Worm (Caenorhabditis elegans) whole organism, L2 larva: Measurements from ENCODE around the gene tag-65.

Source experiments
- Y55F3AM.14 ChIP-seq: fragments of 200-800 bp; sonication (Bioruptor generic); optimal IDR thresholded peaks from 2 replicates; lab custom pipeline; 2018; ENCODE audit warnings: mild to moderate bottlenecking, missing genetic modification characterization, missing compliant biosample characterization
- ZK546.5 ChIP-seq: sonication (generic microtip); optimal IDR thresholded peaks from 2 replicates; lab custom pipeline; 2017; ENCODE audit warnings: missing biosample characterization, missing genetic modification characterization
- alr-1 ChIP-seq: fragments of 150-350 bp; optimal IDR thresholded peaks from 2 replicates; lab custom pipeline; 2014; ENCODE audit warnings: missing biosample characterization, missing genetic modification characterization
- aly-2 ChIP-seq: fragments of 150-350 bp; optimal IDR thresholded peaks from 2 replicates; lab custom pipeline; 2014; ENCODE audit warnings: missing biosample characterization, missing genetic modification characterization
- blmp-1 ChIP-seq: sonication (generic microtip); optimal IDR thresholded peaks from 2 replicates; lab custom pipeline; 2017; ENCODE audit warnings: missing genetic modification characterization, mild to moderate bottlenecking, missing compliant biosample characterization, antibody characterized with exemption, moderate library complexity; ENCODE audit not compliant: insufficient read depth
- ceh-16 ChIP-seq: fragments of 150-350 bp; optimal IDR thresholded peaks from 2 replicates; lab custom pipeline; 2014; ENCODE audit warnings: missing biosample characterization, missing genetic modification characterization
- ceh-82 ChIP-seq: fragments of 150-350 bp; optimal IDR thresholded peaks from 2 replicates; lab custom pipeline; 2014; ENCODE audit warnings: missing biosample characterization, missing genetic modification characterization
- egl-27 ChIP-seq: sonication (generic microtip); optimal IDR thresholded peaks from 3 replicates; lab custom pipeline; 2017; ENCODE audit warnings: missing biosample characterization, missing genetic modification reagents, missing genetic modification characterization
- elt-1 ChIP-seq: fragments of 150-350 bp; optimal IDR thresholded peaks from 2 replicates; lab custom pipeline; 2014; ENCODE audit warnings: missing biosample characterization, missing genetic modification characterization
- elt-3 ChIP-seq: sonication (generic microtip); optimal IDR thresholded peaks from 2 replicates; lab custom pipeline; 2017; ENCODE audit warnings: missing biosample characterization, missing genetic modification characterization
- fos-1 ChIP-seq: fragments of 150-350 bp; optimal IDR thresholded peaks from 2 replicates; lab custom pipeline; 2014; ENCODE audit warnings: missing biosample characterization, missing genetic modification characterization
- gmeb-1 ChIP-seq: fragments of 150-350 bp; optimal IDR thresholded peaks from 2 replicates; lab custom pipeline; 2014; ENCODE audit warnings: missing biosample characterization, missing genetic modification characterization
- lin-11 ChIP-seq: fragments of 150-350 bp; sonication (generic microtip); optimal IDR thresholded peaks from 2 replicates; lab custom pipeline; 2014; ENCODE audit warnings: missing biosample characterization, missing genetic modification characterization, inconsistent platforms, mixed read lengths
- lin-39 ChIP-seq: fragments of 150-350 bp; optimal IDR thresholded peaks from 2 replicates; lab custom pipeline; 2014; ENCODE audit warnings: missing biosample characterization, missing genetic modification reagents, missing genetic modification characterization
- lsy-2 ChIP-seq, 2 experiments: fragments of 150-350 bp in 1 of 2; sonication (generic microtip) in 1 of 2; optimal IDR thresholded peaks; 2 replicates each; lab custom pipeline; 2014 to 2017; ENCODE audit warnings: missing biosample characterization in 2 of 2, missing genetic modification characterization in 2 of 2
- mab-5 ChIP-seq: fragments of 150-350 bp; optimal IDR thresholded peaks from 2 replicates; lab custom pipeline; 2014; ENCODE audit warnings: missing biosample characterization, missing genetic modification characterization
- mbf-1 ChIP-seq: sonication (generic microtip); optimal IDR thresholded peaks from 2 replicates; lab custom pipeline; 2017; ENCODE audit warnings: missing biosample characterization, missing genetic modification characterization
- mdl-1 ChIP-seq, 2 experiments: fragments of 150-350 bp in 1 of 2; sonication (generic microtip) in 1 of 2; optimal IDR thresholded peaks; 2 replicates each; lab custom pipeline; 2017; ENCODE audit warnings: missing biosample characterization in 2 of 2, missing genetic modification characterization in 2 of 2
- nhr-11 ChIP-seq: fragments of 150-350 bp; optimal IDR thresholded peaks from 2 replicates; lab custom pipeline; 2014; ENCODE audit warnings: missing biosample characterization, missing genetic modification characterization
- nhr-12 ChIP-seq: fragments of 150-350 bp; optimal IDR thresholded peaks from 2 replicates; lab custom pipeline; 2014; ENCODE audit warnings: missing biosample characterization, missing genetic modification characterization
- nhr-129 ChIP-seq: fragments of 150-350 bp; optimal IDR thresholded peaks from 2 replicates; lab custom pipeline; 2014; ENCODE audit warnings: missing biosample characterization, missing genetic modification characterization
- nhr-21 ChIP-seq: fragments of 150-350 bp; optimal IDR thresholded peaks from 2 replicates; lab custom pipeline; 2014; ENCODE audit warnings: missing biosample characterization, missing genetic modification characterization
- nhr-23 ChIP-seq: fragments of 150-350 bp; optimal IDR thresholded peaks from 2 replicates; lab custom pipeline; 2014; ENCODE audit warnings: missing biosample characterization, missing genetic modification reagents, missing genetic modification characterization
- nhr-237 ChIP-seq: fragments of 150-350 bp; optimal IDR thresholded peaks from 2 replicates; lab custom pipeline; 2014; ENCODE audit warnings: missing biosample characterization, missing genetic modification characterization
- nhr-25 ChIP-seq: fragments of 150-350 bp; sonication (generic microtip); optimal IDR thresholded peaks from 3 replicates; lab custom pipeline; 2014; ENCODE audit warnings: missing biosample characterization, missing genetic modification characterization
- nhr-6 ChIP-seq: fragments of 150-350 bp; optimal IDR thresholded peaks from 2 replicates; lab custom pipeline; 2014; ENCODE audit warnings: missing biosample characterization, missing genetic modification characterization
- sem-4 ChIP-seq: fragments of 150-350 bp; optimal IDR thresholded peaks from 2 replicates; lab custom pipeline; 2014; ENCODE audit warnings: missing biosample characterization, missing genetic modification reagents, missing genetic modification characterization
- skn-1 ChIP-seq: sonication (generic microtip); optimal IDR thresholded peaks from 2 replicates; lab custom pipeline; 2017; ENCODE audit warnings: missing biosample characterization, missing genetic modification characterization
- sma-3 ChIP-seq: sonication (generic microtip); optimal IDR thresholded peaks from 2 replicates; lab custom pipeline; 2016; ENCODE audit warnings: missing genetic modification reagents, missing genetic modification characterization, missing compliant biosample characterization
- sma-9 ChIP-seq, 2 experiments: fragments of 150-350 bp in 1 of 2; sonication (generic microtip) in 1 of 2; optimal IDR thresholded peaks; 2 replicates each; lab custom pipeline; 2014 to 2016; ENCODE audit warnings: missing genetic modification characterization in 2 of 2, mild to moderate bottlenecking in 1 of 2, missing biosample characterization in 1 of 2, missing compliant biosample characterization in 1 of 2, missing genetic modification reagents in 1 of 2, moderate library complexity in 1 of 2
- unc-55 ChIP-seq: fragments of 150-350 bp; sonication (generic microtip); optimal IDR thresholded peaks from 3 replicates; lab custom pipeline; 2014; ENCODE audit warnings: missing biosample characterization, missing genetic modification reagents, missing genetic modification characterization
- zag-1 ChIP-seq: fragments of 150-350 bp; optimal IDR thresholded peaks from 2 replicates; lab custom pipeline; 2014; ENCODE audit warnings: missing biosample characterization, missing genetic modification characterization
- ztf-1 ChIP-seq: fragments of 200-800 bp; sonication (Bioruptor generic); conservative IDR thresholded peaks from 2 replicates; pipeline ENCODE4 v1.3.6; 2022; ENCODE audit warnings: missing genetic modification characterization, missing compliant biosample characterization
- ztf-11 ChIP-seq: sonication (generic microtip); optimal IDR thresholded peaks from 2 replicates; lab custom pipeline; 2017; ENCODE audit warnings: missing biosample characterization, missing genetic modification characterization
- ztf-4 ChIP-seq: fragments of 150-350 bp; optimal IDR thresholded peaks from 2 replicates; lab custom pipeline; 2014; ENCODE audit warnings: missing biosample characterization, missing genetic modification characterization

tag-65 gene

DNA sequence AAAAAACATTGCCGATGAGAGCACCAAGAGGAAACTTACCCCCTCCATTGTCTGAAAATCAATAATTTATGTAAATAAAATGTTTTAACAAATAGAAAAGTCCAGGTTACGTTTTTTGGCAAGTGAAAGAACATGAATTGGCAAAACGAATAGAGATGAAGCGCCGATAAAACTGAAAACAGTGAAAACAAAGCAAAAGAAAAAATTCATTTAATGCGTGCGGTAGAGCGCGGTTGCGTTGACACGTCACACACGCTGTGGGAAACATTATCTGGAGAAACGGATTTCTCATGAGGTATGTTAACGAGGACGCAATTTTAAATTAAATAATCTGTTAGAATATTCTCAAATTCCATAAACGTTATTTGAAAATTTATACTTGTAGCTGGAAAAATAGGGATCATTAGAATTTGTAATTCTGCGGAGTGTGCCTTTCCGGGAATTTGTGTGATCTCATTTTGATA is 36.9 kb upstream of the tag-65 start, which contains the start of gene zipt-9 (continued):
- no peak for TF ChIP-seq ZK546.5
- TF ChIP-seq zag-1: peak; percentile 36
- TF ChIP-seq elt-1: no peak
- peak; percentile 84 for TF ChIP-seq sma-9 (GFP tag; optimal IDR thresholded peaks at IDR 0.05; lab: Kevin White, UChicago)
- TF ChIP-seq sma-9 (tag; optimal IDR thresholded peaks at IDR 0.05; lab: Kevin White, UChicago): no peak
- TF ChIP-seq blmp-1 (tag; lab: Kevin White, UChicago): peak; percentile 64
- peak; percentile 65 for TF ChIP-seq egl-27
- TF ChIP-seq aly-2 (tag; lab: Kevin White, UChicago): no peak
- TF ChIP-seq Y55F3AM.14 (GFP tag; lab: Kevin White, UChicago): peak; percentile 20
- peak; percentile 70 for TF ChIP-seq fos-1
- TF ChIP-seq sma-3 (GFP tag; lab: Kevin White, UChicago): peak; percentile 94
- no peak for TF ChIP-seq ztf-4 (tag; lab: Kevin White, UChicago)

DNA sequence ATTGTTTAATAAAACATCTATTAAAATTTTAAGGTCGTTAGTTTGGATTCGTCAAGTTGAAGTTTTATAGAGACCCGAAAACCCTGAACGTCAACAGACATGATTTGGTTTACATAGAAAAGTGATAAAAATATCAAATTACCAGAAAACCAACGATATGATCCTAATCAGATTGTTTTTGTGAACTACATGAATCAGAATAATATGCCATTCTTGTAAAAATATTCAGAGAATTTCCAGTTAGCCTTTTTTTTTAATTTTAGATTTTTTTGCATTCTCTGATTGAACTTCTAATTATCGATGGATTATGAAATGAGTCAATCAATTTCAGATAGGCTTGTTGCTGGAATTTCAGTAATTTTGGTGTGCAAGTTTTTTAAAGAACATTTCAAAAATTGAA is 32.7 kb upstream of the tag-65 start, which contains the start of gene srx-96:
srx-96 (plus strand) TSS at position 301 of the 400 bp plus-strand sequence.
- no peak for TF ChIP-seq mbf-1 (tag; lab: Kevin White, UChicago)
- no peak for TF ChIP-seq ztf-1 (GFP tag; lab: Robert Waterston, UW)
- no peak for TF ChIP-seq sma-9 (GFP tag; optimal IDR thresholded peaks at IDR 0.05; lab: Kevin White, UChicago)
- no peak for TF ChIP-seq sma-9 (tag; optimal IDR thresholded peaks at IDR 0.05; lab: Kevin White, UChicago)
- no peak for TF ChIP-seq gmeb-1 (tag; lab: Kevin White, UChicago)
- TF ChIP-seq lin-39 (tag; lab: Kevin White, UChicago): no peak
- no peak for TF ChIP-seq ceh-16 (tag; lab: Kevin White, UChicago)
- no peak for TF ChIP-seq alr-1 (tag; lab: Kevin White, UChicago)
- TF ChIP-seq nhr-21: no peak
- no peak for TF ChIP-seq nhr-11 (tag; lab: Kevin White, UChicago)
- no peak for TF ChIP-seq ztf-11 (tag; lab: Kevin White, UChicago)
- no peak for TF ChIP-seq mdl-1 (tag; optimal IDR thresholded peaks at IDR 0.05; lab: Kevin White, UChicago)
- no peak for TF ChIP-seq aly-2 (tag; lab: Kevin White, UChicago)
- TF ChIP-seq lin-11 (tag; lab: Kevin White, UChicago): no peak
- no peak for TF ChIP-seq elt-1
- TF ChIP-seq Y55F3AM.14 (GFP tag; lab: Kevin White, UChicago): no peak
- TF ChIP-seq nhr-12 (tag; lab: Kevin White, UChicago): no peak
- TF ChIP-seq nhr-237: no peak
- TF ChIP-seq mab-5 (tag; lab: Kevin White, UChicago): no peak
- TF ChIP-seq skn-1: no peak

ce11 chrV:13707295-13707694 is 28.9 kb upstream of the tag-65 start, which contains the start of gene hlh-34:
Gene hlh-34, minus strand, starts transcription at chrV:13707395.
- no peak for TF ChIP-seq lsy-2 (tag; optimal IDR thresholded peaks at IDR 0.05; lab: Kevin White, UChicago)
- TF ChIP-seq nhr-21: no peak
- no peak for TF ChIP-seq mbf-1 (tag; lab: Kevin White, UChicago)
- TF ChIP-seq sma-9 (GFP tag; optimal IDR thresholded peaks at IDR 0.05; lab: Kevin White, UChicago): no peak
- no peak for TF ChIP-seq sma-9 (tag; optimal IDR thresholded peaks at IDR 0.05; lab: Kevin White, UChicago)

ce11 chrV:13703960-13704359 is 25.6 kb upstream of the tag-65 start, which contains the start of gene T01D3.3:
Gene T01D3.3, plus strand, starts transcription at chrV:13704271.
- no peak for TF ChIP-seq sma-3 (GFP tag; lab: Kevin White, UChicago)
- no peak for TF ChIP-seq nhr-21
- TF ChIP-seq nhr-129 (tag; lab: Kevin White, UChicago): peak; percentile 74
- no peak for TF ChIP-seq unc-55
- TF ChIP-seq lin-11 (tag; lab: Kevin White, UChicago): no peak
- no peak for TF ChIP-seq ceh-16 (tag; lab: Kevin White, UChicago)
- TF ChIP-seq gmeb-1 (tag; lab: Kevin White, UChicago): no peak
- peak; percentile 37 for TF ChIP-seq sem-4
- TF ChIP-seq nhr-11 (tag; lab: Kevin White, UChicago): no peak
- no peak for TF ChIP-seq ceh-82 (tag; lab: Kevin White, UChicago)
- no peak for TF ChIP-seq elt-3 (tag; lab: Kevin White, UChicago)
- TF ChIP-seq nhr-23 (tag; lab: Kevin White, UChicago): no peak
- no peak for TF ChIP-seq egl-27
- TF ChIP-seq nhr-6 (tag; lab: Kevin White, UChicago): no peak
- TF ChIP-seq nhr-25: peak; percentile 91
- no peak for TF ChIP-seq lin-39 (tag; lab: Kevin White, UChicago)
